Fruit fly (Drosophila melanogaster) Kc167 (cell line): ENCODE measurements around the gene CG4318.

Source experiments
- Myc ChIP-seq: fragments of >200 bp; optimal IDR thresholded peaks from 2 replicates; lab custom pipeline; 2017; ENCODE audit warnings: missing external identifiers
- Sin3A ChIP-seq: fragments of >200 bp; optimal IDR thresholded peaks from 2 replicates; lab custom pipeline; 2018; ENCODE audit warnings: missing external identifiers
- h ChIP-seq: fragments of >200 bp; optimal IDR thresholded peaks from 3 replicates; lab custom pipeline; 2018; ENCODE audit warnings: missing external identifiers
- insv ChIP-seq: fragments of >200 bp; optimal IDR thresholded peaks from 3 replicates; lab custom pipeline; 2018; ENCODE audit warnings: missing external identifiers
- psq ChIP-seq: fragments of >200 bp; optimal IDR thresholded peaks from 2 replicates; lab custom pipeline; 2017; ENCODE audit warnings: missing external identifiers
- ttk ChIP-seq: sonication (Bioruptor generic); optimal IDR thresholded peaks from 2 replicates; lab custom pipeline; 2017; ENCODE audit warnings: missing external identifiers

The CG4318 gene

DNA sequence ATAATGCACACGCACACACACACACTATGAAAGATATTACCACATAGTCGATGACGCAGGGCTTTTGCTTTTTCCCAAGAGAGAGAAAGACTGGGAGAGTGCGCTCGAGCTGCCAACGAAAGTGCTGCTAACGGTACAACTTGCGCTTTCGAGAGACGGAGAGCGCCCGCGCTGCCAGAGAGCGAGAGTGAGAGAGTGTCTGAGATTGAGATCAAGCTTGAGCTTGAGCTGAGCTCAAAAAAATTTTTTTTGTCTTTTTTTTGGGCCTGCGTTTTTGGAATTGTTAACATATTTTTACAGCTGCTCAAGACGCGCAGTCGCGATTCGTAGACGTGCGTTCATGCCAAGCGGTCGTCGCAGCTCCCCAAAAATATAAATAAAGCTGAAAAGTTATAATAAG lies 15.8 kb downstream of the CG4318 start, which contains the start of gene CG32645:
CG32645 (plus strand) TSS at position 313 of the 400 bp plus-strand sequence.
- TF ChIP-seq h (lab: Kevin White, UChicago) (no peak), Sin3A (no peak)

DNA sequence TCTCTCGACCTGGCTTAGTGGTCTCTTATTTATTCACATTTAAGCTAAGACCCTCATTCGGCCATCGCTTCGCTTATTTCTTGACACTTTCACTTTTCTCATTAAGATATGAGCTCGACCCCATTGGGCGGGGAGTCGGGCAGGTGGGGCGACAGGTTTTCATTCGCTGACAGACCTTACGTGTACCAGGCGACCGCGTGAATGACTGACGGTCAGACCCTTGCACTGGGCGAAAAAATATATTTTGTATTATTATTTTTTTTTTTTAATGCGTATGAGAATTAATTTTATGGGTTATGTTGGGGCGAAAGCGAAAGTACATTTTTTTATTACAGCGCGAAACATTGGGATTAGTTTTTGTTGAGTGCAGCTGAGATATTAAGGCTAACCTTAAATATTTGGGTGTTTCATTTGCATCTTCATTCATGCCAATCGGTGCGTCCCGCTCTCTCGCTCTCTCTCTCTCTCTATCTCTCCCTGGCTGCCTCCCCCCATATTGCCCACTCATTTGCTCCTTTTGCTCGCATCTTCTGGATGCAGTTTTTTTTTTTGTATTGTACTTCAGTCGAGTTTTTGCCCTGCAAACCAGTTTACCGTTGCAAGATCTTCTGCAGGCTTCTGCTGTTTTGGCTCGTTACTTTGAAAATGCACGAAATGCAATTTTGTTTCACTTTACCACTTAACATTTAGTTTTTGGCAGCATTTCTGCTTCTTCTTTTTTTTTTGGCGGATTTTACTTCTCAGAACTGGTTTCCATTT lies 17.6 kb downstream of the CG4318 start:
- TF ChIP-seq psq (lab: Kevin White, UChicago) (no peak), Sin3A (no peak), h (lab: Kevin White, UChicago) (no peak), Myc (no peak)

- TF ChIP-seq insv (lab: Kevin White, UChicago) (no peak), psq (lab: Kevin White, UChicago) (no peak), ttk (lab: Kevin White, UChicago) (no peak), Sin3A (no peak), Myc (no peak), h (lab: Kevin White, UChicago) (no peak)
These were observed 19.0 kb downstream of the CG4318 start for dm6 chrX:13135702-13136101.

DNA sequence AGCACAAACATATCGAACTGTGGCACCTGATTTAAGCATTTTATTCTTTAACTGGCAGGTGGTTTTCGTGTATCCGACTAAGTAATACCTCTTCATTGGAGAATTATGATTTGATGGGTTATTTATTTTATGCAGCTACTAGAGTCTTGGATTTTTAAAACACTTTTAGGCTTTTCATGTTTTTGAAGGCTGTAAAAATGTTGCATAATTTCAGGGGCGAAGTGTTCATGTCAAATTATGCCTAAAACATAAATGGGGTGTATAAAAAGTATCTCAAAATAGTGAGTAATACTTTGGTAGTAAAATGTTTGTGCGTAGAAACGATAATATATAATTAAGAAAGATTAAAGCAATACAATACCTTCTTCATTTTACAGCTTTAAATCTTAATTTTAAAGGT lies 19.9 kb downstream of the CG4318 start:
- TF ChIP-seq psq (lab: Kevin White, UChicago) (no peak), insv (lab: Kevin White, UChicago) (no peak), h (lab: Kevin White, UChicago) (no peak)

DNA sequence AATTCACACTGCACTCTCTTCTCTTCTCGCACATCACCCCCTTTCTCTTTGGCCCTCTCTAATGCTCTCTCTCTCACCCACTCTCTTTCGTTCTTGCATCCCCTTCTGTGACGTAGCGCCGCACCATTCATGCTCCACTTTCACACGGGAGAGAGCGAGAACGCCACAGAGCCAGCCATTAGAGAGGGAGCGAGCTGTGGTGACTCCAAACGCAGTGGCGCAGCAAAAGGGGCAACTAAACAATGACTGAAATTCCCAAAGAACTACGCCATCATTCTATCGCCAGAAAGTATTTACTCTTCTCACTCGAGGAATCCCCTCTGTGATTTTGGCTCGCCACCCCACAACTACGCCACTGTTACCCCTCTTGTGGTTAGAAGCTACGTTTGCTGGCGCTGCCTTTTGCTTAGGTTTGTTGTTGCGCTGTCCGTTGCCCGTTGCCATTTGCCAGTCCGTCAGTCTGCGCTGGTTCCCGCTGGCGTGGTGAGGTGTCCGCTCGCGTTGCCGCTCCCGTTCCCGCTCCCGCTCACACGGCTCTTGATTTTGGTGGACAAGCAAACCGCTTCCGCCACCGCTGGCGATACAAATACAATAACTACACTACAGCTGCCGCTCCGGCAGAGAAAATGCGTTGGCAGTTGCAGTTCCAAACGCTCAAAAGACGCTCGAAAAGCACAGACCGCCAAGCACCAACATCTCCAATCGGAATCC lies 23.5 kb downstream of the CG4318 start:
- no peak for TF ChIP-seq Sin3A

DNA sequence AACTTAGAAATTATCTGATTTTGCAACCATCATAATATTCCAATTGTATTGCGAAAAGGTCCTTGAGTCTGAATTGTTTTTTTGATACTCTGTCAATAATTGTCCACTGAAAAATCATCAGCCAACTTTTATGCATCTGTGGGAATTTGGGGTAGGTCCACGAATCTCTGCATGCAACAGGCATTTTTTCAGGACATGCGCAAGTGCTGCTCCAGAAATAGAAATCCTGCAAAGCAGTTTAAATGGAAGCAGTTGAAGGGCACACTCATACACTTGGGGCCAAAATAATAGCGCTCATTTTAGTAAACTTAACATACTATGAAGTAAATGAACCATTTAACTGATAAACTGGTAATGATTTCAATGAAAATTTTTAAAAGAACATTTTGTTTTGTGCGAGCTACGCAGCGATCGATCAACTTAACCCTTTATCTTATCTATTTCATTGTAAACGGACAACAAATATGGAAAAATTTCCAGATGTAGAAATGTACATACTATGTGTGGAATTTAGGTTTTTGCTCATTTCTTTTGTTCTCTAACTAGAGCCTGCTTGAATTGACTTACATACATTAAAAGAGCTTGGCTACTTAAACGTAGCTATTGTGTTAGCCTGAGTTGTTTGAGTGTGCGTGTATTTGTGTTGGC lies 24.4 kb downstream of the CG4318 start:
- TF ChIP-seq insv (lab: Kevin White, UChicago) (no peak), ttk (lab: Kevin White, UChicago) (no peak), Sin3A (no peak), Myc (no peak), h (lab: Kevin White, UChicago) (no peak), psq (lab: Kevin White, UChicago) (no peak)

dm6 chrX:13128750-13129152 lies 26.0 kb downstream of the CG4318 start, which contains the start of the genes CG32638, CG15717 and MFS10:
Gene CG32638, minus strand, starts transcription at chrX:13128794.
Gene CG15717, plus strand, starts transcription at chrX:13128952.
Gene MFS10, plus strand, starts transcription at chrX:13129018.
- no peak for TF ChIP-seq ttk (lab: Kevin White, UChicago)
- TF ChIP-seq Myc: no peak
- TF ChIP-seq h (lab: Kevin White, UChicago): no peak
- no peak for TF ChIP-seq Sin3A
- no peak for TF ChIP-seq psq (lab: Kevin White, UChicago)
- no peak for TF ChIP-seq insv (lab: Kevin White, UChicago)

DNA sequence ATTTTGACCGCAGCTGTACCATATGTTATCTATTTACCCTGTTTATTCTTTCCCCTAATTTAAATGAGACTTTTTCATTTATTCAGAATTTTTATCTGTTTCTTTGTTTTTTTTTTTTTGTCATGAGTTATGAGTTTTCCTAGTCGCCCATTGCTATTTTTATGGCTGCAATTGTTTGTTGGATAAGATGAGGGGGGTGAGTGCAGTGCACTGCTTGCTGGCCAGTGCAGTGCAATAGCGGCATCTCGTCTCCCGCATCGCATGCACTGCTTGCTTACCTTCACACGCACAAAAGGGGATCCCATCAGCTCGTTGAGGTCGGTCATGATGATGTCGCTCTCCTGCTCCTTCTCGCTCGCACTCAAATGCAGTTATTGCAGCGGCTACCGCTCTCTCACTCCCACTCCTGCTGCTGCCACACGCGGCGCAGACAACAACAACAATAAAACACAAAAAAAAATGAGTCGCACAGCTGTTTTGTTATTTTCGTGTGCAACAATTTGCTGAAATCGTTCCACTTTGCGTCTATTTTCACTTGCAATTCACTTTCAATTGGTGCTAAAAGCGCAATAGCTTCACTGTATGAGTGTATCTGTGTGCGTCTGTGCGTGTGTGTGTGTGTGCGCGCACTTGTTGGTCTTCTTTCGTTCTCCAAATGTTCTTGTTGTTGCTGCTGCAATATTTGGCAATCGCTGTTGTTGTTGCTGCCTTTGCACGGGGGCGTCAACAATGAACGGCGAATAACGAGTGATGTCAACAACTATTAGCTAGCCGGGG lies 26.6 kb downstream of the CG4318 start:
- TF ChIP-seq Myc (no peak), insv (lab: Kevin White, UChicago) (no peak), Sin3A (no peak)

DNA sequence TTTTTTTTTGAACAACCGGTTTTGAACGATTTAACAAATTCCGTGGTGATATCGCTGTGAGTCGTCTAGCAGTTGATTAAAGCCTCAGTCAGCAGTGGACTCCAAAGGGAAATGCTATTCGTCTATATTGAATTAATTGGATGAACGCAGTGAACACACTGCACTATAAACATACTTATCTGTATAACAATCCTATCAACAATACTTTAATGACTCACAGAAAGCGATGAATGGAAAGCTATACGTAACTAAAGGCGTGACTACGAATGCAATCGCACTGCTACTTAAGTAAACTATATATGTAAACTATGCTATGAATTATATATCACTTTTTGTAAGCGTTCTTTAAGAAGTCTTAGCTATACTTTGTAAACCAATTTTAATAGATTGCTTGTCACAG lies 29.2 kb downstream of the CG4318 start:
- TF ChIP-seq ttk (lab: Kevin White, UChicago) (no peak), insv (lab: Kevin White, UChicago) (no peak), h (lab: Kevin White, UChicago) (no peak), psq (lab: Kevin White, UChicago) (no peak), Myc (no peak), Sin3A (no peak)

DNA sequence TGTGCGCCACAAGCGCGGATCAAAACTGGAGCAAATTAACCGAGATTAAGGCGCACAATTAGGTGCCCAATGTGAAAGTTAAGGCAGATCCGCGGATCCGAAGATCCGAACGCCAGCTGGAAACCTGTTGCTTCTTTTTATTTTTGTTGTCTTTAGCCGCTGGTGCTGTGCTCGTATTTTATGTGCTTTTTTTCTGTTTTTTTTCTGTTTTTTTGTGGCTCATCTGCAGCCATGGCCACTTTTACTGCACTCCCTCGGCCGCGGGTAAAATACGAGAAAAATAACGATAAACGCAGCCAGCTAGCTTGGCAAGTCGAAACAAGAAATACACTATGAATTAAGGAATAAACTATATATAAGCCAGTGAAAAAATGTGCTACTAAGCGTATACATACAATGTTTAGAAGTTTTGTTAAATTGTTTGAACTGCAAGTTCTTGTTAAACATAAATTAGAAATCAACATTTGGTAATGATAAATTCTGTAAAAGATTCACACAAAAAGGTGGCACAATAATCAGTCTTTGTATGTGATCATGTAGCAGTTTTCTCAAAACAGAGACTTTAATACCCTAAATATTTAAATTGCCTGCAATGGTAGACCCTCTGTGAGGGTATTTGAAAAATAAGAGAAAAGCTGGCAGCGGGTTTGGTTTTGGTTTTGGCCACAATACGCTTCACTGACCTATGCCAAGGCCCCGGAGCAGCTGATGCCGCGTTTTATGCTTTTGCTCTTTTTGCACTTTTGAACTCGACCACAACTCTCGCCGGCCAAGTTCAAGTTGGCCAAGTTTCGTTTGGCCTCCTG lies 38.1 kb downstream of the CG4318 start:
- no peak for TF ChIP-seq ttk (lab: Kevin White, UChicago)
- TF ChIP-seq Sin3A: no peak
- no peak for TF ChIP-seq Myc
- TF ChIP-seq psq (lab: Kevin White, UChicago): no peak
- TF ChIP-seq insv (lab: Kevin White, UChicago): no peak
- no peak for TF ChIP-seq h (lab: Kevin White, UChicago)

DNA sequence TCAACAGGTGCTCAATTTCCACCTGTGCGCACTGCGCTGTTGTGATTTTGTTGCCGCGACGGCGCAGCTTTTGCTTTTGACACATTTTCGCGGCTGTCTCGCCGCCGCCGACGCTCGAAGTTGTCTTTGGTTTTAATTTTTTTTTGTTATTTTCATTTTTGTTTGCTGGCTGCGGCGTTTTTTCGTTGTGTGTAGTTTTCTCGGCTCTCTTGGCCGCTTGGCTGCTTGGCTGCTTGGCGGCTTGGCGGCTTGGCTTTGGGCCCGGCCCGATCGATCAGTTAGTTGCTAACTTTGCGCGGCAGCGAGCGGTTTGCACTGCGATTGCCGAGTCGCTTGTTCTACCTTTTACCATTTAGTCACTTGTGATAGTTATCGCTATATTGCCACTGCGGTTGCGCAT lies 39.9 kb downstream of the CG4318 start, which contains the start of gene CG42237:
CG42237 (plus strand) TSS at position 271 of the 400 bp plus-strand sequence.
- no peak for TF ChIP-seq Myc
- TF ChIP-seq h (lab: Kevin White, UChicago): no peak
- no peak for TF ChIP-seq ttk (lab: Kevin White, UChicago)
- TF ChIP-seq psq (lab: Kevin White, UChicago): no peak
- no peak for TF ChIP-seq insv (lab: Kevin White, UChicago)
- TF ChIP-seq Sin3A: no peak
